Fruit fly (Drosophila melanogaster) S2 (cell line): Measurements from ENCODE around the gene CG31659.

Experiments
- CG8478 ChIP-seq: fragments of >200 bp; optimal IDR thresholded peaks from 2 replicates; lab custom pipeline; 2018
- CTCF ChIP-seq, 2 experiments: fragments of >200 bp; optimal IDR thresholded peaks; 2 replicates each; lab custom pipeline; 2018

DNA sequence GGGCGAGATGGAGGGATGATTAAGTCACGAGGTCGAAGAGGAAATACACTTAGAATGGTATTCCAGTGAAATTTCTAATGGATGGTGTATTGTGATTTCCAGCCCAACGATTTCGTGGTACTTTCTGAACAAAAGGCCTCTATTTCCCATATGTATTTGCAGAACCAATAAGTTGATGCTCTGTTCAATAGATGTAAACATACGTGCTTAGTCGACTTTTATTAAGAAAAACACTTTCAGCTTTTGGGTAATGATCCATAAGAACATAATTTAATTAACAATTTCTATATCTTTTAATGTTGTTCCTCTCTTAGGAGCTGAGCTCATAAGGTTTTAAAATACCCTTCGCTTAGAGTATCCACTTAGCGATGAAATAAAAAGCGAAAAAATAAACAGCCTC lies 46.0 kb upstream of the CG31659 start:
- no peak for TF ChIP-seq CG8478 (lab: Kevin White, UChicago)
- TF ChIP-seq CTCF (optimal IDR thresholded peaks at IDR 0.05; lab: Kevin White, UChicago): no peak
